Worm (Caenorhabditis elegans): ENCODE measurements around the gene ZK1240.2.
"Not testable (repeated sequence)": the region's sequence is repeated elsewhere in the genome, so short reads cannot be mapped to it uniquely, and the experiment has no call there.

The ZK1240.2 gene

ce11 chrII:2282599-2282998 is 40.6 kb upstream of the ZK1240.2 start, which contains the start of gene K09F6.9:
TSS of gene K09F6.9 (minus strand) at chrII:2282699.
- TF ChIP-seq ces-1 (GFP tag; optimal IDR thresholded peaks at IDR 0.05); unc-62 (GFP tag; optimal IDR thresholded peaks at IDR 0.05); blmp-1 (tag; optimal IDR thresholded peaks at IDR 0.05): not testable (repeated sequence)

ce11 chrII:2284703-2285102 is 38.5 kb upstream of the ZK1240.2 start:
- TF ChIP-seq unc-120 (tag; optimal IDR thresholded peaks at IDR 0.05; ENCODE audit: poor library complexity, severe bottlenecking), result no peak
- no peak for TF ChIP-seq mep-1 (tag; optimal IDR thresholded peaks at IDR 0.05)
- no peak for TF ChIP-seq nhr-237 (tag; optimal IDR thresholded peaks at IDR 0.05)
- TF ChIP-seq cnd-1 (tag; optimal IDR thresholded peaks at IDR 0.05), result no peak
- TF ChIP-seq mls-2 (tag; optimal IDR thresholded peaks at IDR 0.05), result no peak
- TF ChIP-seq sem-2 (GFP tag; optimal IDR thresholded peaks at IDR 0.05), result no peak
- no peak for TF ChIP-seq unc-39 (tag; optimal IDR thresholded peaks at IDR 0.05)
- TF ChIP-seq nhr-76 (tag; optimal IDR thresholded peaks at IDR 0.05), result no peak

ce11 chrII:2288798-2289197 is 34.4 kb upstream of the ZK1240.2 start, which contains the start of the genes K09F6.10 and K09F6.13:
TSS of gene K09F6.10 (minus strand) at chrII:2288883.
TSS of gene K09F6.13 (plus strand) at chrII:2289114.
- no peak for TF ChIP-seq snpc-4 (tag; optimal IDR thresholded peaks at IDR 0.05)
- no peak for TF ChIP-seq cnd-1 (tag; optimal IDR thresholded peaks at IDR 0.05)
- TF ChIP-seq mls-2 (tag; optimal IDR thresholded peaks at IDR 0.05), result no peak
- no peak for TF ChIP-seq zip-8 (tag; optimal IDR thresholded peaks at IDR 0.05)
- no peak for TF ChIP-seq ham-2 (GFP tag; optimal IDR thresholded peaks at IDR 0.05)
- no peak for TF ChIP-seq mep-1 (tag; optimal IDR thresholded peaks at IDR 0.05)
- TF ChIP-seq bed-3 (GFP tag; optimal IDR thresholded peaks at IDR 0.05), result no peak
- TF ChIP-seq blmp-1 (tag; optimal IDR thresholded peaks at IDR 0.05), result no peak
- no peak for TF ChIP-seq ceh-43 (GFP tag; optimal IDR thresholded peaks at IDR 0.05)
- TF ChIP-seq elt-1 (tag; optimal IDR thresholded peaks at IDR 0.05; ENCODE audit: borderline replicate concordance, insufficient read depth), result no peak
- TF ChIP-seq ztf-11 (tag; optimal IDR thresholded peaks at IDR 0.05), result no peak
- TF ChIP-seq hlh-1 (tag; optimal IDR thresholded peaks at IDR 0.05), result no peak
- TF ChIP-seq ceh-83 (GFP tag; optimal IDR thresholded peaks at IDR 0.05), result no peak
- no peak for TF ChIP-seq ceh-39 (tag; optimal IDR thresholded peaks at IDR 0.05)
- TF ChIP-seq lin-13 (tag; optimal IDR thresholded peaks at IDR 0.05), result no peak
- TF ChIP-seq elt-3 (tag; optimal IDR thresholded peaks at IDR 0.05), result no peak
- TF ChIP-seq nhr-76 (tag; optimal IDR thresholded peaks at IDR 0.05), result no peak

ce11 chrII:2289441-2289840 is 33.7 kb upstream of the ZK1240.2 start:
- TF ChIP-seq ceh-39 (tag; optimal IDR thresholded peaks at IDR 0.05) (no peak), lin-32 (GFP tag; optimal IDR thresholded peaks at IDR 0.05) (peak; percentile 19), sem-2 (GFP tag; optimal IDR thresholded peaks at IDR 0.05) (no peak), nhr-76 (tag; optimal IDR thresholded peaks at IDR 0.05) (no peak)

- TF ChIP-seq nhr-76 (tag; optimal IDR thresholded peaks at IDR 0.05), result no peak
- TF ChIP-seq lin-13 (tag; optimal IDR thresholded peaks at IDR 0.05), result no peak
- no peak for TF ChIP-seq mls-2 (tag; optimal IDR thresholded peaks at IDR 0.05)
Measured at ce11 chrII:2292027-2292426, 31.1 kb upstream of the ZK1240.2 start, which contains the start of gene K09F6.7. TSS of gene K09F6.7 (minus strand) at chrII:2292127.

ce11 chrII:2292549-2292948 is 30.6 kb upstream of the ZK1240.2 start:
- TF ChIP-seq unc-39 (tag; optimal IDR thresholded peaks at IDR 0.05) (no peak), nhr-2 (tag; optimal IDR thresholded peaks at IDR 0.05) (no peak), mep-1 (tag; optimal IDR thresholded peaks at IDR 0.05) (no peak), nhr-237 (tag; optimal IDR thresholded peaks at IDR 0.05) (no peak), ceh-83 (GFP tag; optimal IDR thresholded peaks at IDR 0.05) (no peak), mab-5 (tag; optimal IDR thresholded peaks at IDR 0.05) (no peak), unc-62 (GFP tag; optimal IDR thresholded peaks at IDR 0.05) (no peak), lin-32 (GFP tag; optimal IDR thresholded peaks at IDR 0.05) (no peak), ceh-43 (GFP tag; optimal IDR thresholded peaks at IDR 0.05) (no peak), elt-3 (tag; optimal IDR thresholded peaks at IDR 0.05) (no peak), tbx-8 (GFP tag; optimal IDR thresholded peaks at IDR 0.05) (no peak), elt-1 (tag; optimal IDR thresholded peaks at IDR 0.05; ENCODE audit: borderline replicate concordance, insufficient read depth) (no peak), bed-3 (GFP tag; optimal IDR thresholded peaks at IDR 0.05) (no peak), lin-13 (tag; optimal IDR thresholded peaks at IDR 0.05) (no peak), nhr-12 (tag; optimal IDR thresholded peaks at IDR 0.05) (no peak)

Data from whole organism, mixed stage, embryonic.